Worm (Caenorhabditis elegans): ENCODE results near the gene F08F3.1.
"Not testable (repeated sequence)": the region's sequence is repeated elsewhere in the genome, so short reads cannot be mapped to it uniquely, and the experiment has no call there.

Gene F08F3.1

DNA sequence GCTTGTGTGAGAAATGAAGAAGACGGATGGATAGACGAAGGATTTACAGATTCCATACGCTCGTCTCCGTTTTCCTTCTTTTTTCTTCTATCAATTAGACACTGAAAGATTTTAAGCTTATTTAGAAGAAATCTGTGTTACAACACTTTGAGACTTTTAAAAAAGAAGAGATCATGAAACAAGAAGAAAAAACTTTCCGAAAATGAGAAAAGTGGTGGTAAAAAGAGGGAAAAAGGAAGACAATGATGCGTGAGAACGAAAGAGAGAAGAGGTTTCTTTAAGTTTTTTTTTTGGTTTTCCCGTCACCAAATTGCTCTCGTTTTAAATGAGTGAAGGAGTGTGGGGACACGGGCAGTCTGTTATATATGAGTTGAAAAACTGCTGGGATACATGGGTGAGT lies 7.7 kb downstream of the F08F3.1 start, which contains the start of gene glc-3:
TSS of gene glc-3 (minus strand) at position 101 of the 400 bp plus-strand sequence.
- no peak for TF ChIP-seq zip-8 (tag; optimal IDR thresholded peaks at IDR 0.05)

DNA sequence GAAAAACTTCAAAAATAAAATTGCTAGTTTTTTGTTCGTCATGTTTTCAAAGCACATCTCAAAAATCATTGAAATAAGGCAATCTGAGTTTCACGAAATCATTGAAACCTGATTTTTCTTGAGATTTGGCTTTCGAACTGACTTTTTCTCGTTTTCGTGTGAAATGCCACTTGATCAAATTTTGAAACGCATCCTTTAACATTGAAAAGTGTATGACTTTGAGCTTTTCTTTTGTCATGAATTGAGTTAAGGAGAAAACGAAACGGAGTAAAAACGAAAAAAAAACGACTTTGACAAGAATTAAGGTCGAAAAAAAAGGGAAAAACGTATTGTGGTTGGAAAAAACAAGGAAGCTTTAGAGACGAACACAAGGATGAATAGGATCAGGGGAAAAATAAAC lies 9.0 kb downstream of the F08F3.1 start:
- no peak for TF ChIP-seq sptf-1 (tag; optimal IDR thresholded peaks at IDR 0.05)
- no peak for TF ChIP-seq unc-120 (tag; optimal IDR thresholded peaks at IDR 0.05; ENCODE audit: poor library complexity, severe bottlenecking)
- TF ChIP-seq ceh-43 (GFP tag; optimal IDR thresholded peaks at IDR 0.05): no peak
- TF ChIP-seq mep-1 (tag; optimal IDR thresholded peaks at IDR 0.05): no peak
- peak; percentile 9 for TF ChIP-seq ces-1 (GFP tag; optimal IDR thresholded peaks at IDR 0.05)

DNA sequence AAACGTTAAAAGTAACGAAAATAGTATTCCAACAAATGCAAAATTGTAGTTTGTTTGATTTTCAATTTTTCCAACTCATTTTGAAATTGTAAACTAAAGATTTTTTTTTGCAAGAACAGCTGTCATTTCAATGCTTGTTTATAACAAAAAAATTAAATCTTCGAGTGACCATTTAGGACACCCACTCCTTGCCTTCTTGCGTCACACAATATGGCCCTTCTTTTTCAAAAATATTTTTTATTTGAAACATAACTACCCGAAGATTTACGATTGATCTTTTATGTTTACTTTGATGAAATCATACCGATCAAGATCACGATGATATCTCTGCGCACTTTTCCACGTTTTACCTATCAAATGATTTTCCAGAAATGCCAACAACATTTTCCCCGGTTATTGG lies 13.9 kb downstream of the F08F3.1 start, which contains the start of gene ZC317.2:
TSS of gene ZC317.2 (plus strand) at position 301 of the 400 bp plus-strand sequence.
- TF ChIP-seq mep-1 (tag; optimal IDR thresholded peaks at IDR 0.05) (no peak), zip-8 (tag; optimal IDR thresholded peaks at IDR 0.05) (no peak), lin-32 (GFP tag; optimal IDR thresholded peaks at IDR 0.05) (no peak), ceh-83 (GFP tag; optimal IDR thresholded peaks at IDR 0.05) (no peak), nhr-2 (tag; optimal IDR thresholded peaks at IDR 0.05) (no peak), bed-3 (GFP tag; optimal IDR thresholded peaks at IDR 0.05) (no peak), lsy-2 (tag; optimal IDR thresholded peaks at IDR 0.05) (no peak), sem-2 (GFP tag; optimal IDR thresholded peaks at IDR 0.05) (no peak)

DNA sequence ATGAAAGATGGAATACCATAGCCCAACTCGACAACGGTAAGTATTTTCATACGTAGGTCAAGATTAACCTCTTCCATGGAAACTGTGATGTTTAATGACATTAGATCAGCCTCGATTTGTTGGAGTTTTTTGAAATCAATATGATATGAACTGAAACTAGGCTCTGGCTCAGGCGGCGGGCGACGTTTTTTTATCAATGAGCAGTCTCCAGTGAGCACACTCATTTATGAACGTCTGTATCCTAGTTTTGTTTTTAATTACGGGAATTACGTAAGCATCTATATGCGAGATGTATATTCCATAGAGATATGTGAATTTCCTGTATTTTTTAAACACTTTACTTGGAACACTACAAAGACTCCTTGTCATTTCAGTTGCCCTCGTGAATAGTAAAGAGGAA lies 17.0 kb downstream of the F08F3.1 start, which contains the start of gene srg-67:
TSS of gene srg-67 (minus strand) at position 101 of the 400 bp plus-strand sequence.
- no peak for TF ChIP-seq ces-1 (GFP tag; optimal IDR thresholded peaks at IDR 0.05)
- TF ChIP-seq tbx-8 (GFP tag; optimal IDR thresholded peaks at IDR 0.05): no peak
- TF ChIP-seq hlh-1 (tag; optimal IDR thresholded peaks at IDR 0.05): no peak
- TF ChIP-seq elt-3 (tag; optimal IDR thresholded peaks at IDR 0.05): no peak
- no peak for TF ChIP-seq ham-2 (GFP tag; optimal IDR thresholded peaks at IDR 0.05)
- TF ChIP-seq ceh-83 (GFP tag; optimal IDR thresholded peaks at IDR 0.05): no peak

DNA sequence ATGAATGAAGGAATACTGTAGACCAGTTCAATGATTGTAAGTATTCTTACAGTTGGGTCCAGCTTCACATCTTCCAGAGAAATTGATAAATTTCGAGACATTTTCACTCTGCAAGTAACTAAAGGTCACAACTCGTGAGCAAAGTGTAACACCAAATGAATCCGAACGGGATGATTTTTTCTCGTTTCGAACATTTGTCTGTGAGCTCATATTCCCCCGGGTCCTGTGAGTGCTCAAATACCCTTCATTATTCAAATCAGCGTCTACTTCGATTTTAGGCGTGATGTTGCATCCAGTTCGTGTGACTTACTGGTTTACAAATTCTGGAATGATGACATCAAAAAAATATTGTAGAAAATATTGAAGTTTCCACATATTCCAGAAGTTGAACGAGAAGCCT lies 19.4 kb downstream of the F08F3.1 start, which contains the start of gene srg-68:
TSS of gene srg-68 (minus strand) at position 101 of the 400 bp plus-strand sequence.
- TF ChIP-seq pha-4 (tag; optimal IDR thresholded peaks at IDR 0.05) (no peak), ceh-83 (GFP tag; optimal IDR thresholded peaks at IDR 0.05) (no peak), nhr-2 (tag; optimal IDR thresholded peaks at IDR 0.05) (no peak), lsy-2 (tag; optimal IDR thresholded peaks at IDR 0.05) (no peak), cnd-1 (tag; optimal IDR thresholded peaks at IDR 0.05) (no peak), sem-2 (GFP tag; optimal IDR thresholded peaks at IDR 0.05) (no peak), M03D4.4 (tag; optimal IDR thresholded peaks at IDR 0.05) (no peak), nhr-28 (tag; optimal IDR thresholded peaks at IDR 0.05) (no peak), ham-2 (GFP tag; optimal IDR thresholded peaks at IDR 0.05) (no peak), zip-8 (tag; optimal IDR thresholded peaks at IDR 0.05) (no peak), ceh-39 (tag; optimal IDR thresholded peaks at IDR 0.05) (no peak), hlh-1 (tag; optimal IDR thresholded peaks at IDR 0.05) (no peak), blmp-1 (tag; optimal IDR thresholded peaks at IDR 0.05) (no peak), elt-1 (tag; optimal IDR thresholded peaks at IDR 0.05; ENCODE audit: borderline replicate concordance, insufficient read depth) (no peak), mep-1 (tag; optimal IDR thresholded peaks at IDR 0.05) (no peak), nhr-237 (tag; optimal IDR thresholded peaks at IDR 0.05) (no peak)

DNA sequence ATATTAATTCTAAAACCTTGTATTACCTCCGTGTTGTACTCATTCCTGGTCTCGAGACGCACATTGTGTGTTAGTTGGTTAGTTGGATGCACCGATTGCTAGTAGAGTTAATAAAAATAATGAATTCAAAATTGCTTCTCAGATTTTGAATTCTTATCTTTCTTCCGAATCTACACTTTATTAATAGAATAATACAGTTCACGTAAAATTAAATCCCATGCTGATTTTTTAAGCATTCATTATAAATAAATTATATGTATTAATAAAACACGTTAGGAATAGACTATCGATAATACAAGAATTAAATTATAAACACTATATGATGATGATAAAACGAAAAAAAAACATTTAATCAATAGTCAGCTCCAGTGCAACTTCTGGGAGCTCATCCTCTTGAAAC lies 22.6 kb downstream of the F08F3.1 start, which contains the start of gene ZC317.6:
TSS of gene ZC317.6 (minus strand) at position 101 of the 400 bp plus-strand sequence.
- not testable (repeated sequence) for TF ChIP-seq ceh-43 (GFP tag; optimal IDR thresholded peaks at IDR 0.05); pha-4 (tag; optimal IDR thresholded peaks at IDR 0.05); bed-3 (GFP tag; optimal IDR thresholded peaks at IDR 0.05)

DNA sequence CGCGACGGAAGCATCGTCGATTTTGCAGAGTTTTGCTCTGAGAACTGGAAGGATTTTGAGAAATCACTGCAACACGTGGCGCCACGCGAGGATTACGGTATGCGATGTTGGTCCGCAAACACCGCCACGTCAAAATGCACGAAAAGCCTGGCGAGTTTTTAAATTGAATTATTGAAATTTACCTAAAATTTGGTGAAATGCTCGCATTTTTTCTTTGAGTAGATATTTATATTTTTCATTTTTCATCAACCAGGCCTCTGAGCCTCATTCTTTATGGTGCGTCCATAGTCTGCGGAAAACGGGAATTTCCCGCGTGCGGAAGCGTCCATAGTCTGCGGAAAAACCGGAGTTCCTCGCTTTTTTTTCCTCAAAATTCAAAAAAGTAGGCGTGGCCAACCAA lies 25.0 kb downstream of the F08F3.1 start, which contains the start of gene ZC317.7:
TSS of gene ZC317.7 (minus strand) at position 101 of the 400 bp plus-strand sequence.
- TF ChIP-seq ces-1 (GFP tag; optimal IDR thresholded peaks at IDR 0.05); hlh-1 (tag; optimal IDR thresholded peaks at IDR 0.05); ham-2 (GFP tag; optimal IDR thresholded peaks at IDR 0.05): not testable (repeated sequence)

DNA sequence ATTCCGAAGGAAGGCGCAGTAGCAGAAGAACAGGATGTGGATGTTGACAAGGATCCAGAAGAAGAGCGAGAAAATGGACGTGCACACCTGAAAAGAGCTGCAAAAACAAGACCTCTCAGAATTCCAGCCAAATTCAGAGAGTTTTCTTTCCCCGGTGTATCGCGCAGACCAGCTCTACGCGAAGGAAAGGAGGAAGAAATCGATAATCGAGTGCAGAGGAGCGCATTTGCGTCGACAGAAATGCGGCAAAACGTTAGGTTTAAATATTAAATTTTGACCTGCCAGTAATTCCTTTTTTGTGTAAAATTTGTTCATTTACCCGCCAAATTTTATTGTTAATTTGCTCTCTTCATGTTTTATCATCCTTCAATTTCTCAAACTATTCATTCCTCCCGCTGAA lies 31.8 kb downstream of the F08F3.1 start:
- TF ChIP-seq flh-1 (GFP tag; optimal IDR thresholded peaks at IDR 0.05) (no peak), ceh-43 (GFP tag; optimal IDR thresholded peaks at IDR 0.05) (no peak), snpc-4 (tag; optimal IDR thresholded peaks at IDR 0.05) (no peak), mep-1 (tag; optimal IDR thresholded peaks at IDR 0.05) (no peak), sptf-1 (tag; optimal IDR thresholded peaks at IDR 0.05) (no peak), ztf-11 (tag; optimal IDR thresholded peaks at IDR 0.05) (no peak), ceh-83 (GFP tag; optimal IDR thresholded peaks at IDR 0.05) (no peak), bed-3 (GFP tag; optimal IDR thresholded peaks at IDR 0.05) (no peak), zip-8 (tag; optimal IDR thresholded peaks at IDR 0.05) (no peak), lsy-2 (tag; optimal IDR thresholded peaks at IDR 0.05) (no peak), unc-39 (tag; optimal IDR thresholded peaks at IDR 0.05) (no peak), mls-2 (tag; optimal IDR thresholded peaks at IDR 0.05) (no peak), elt-1 (tag; optimal IDR thresholded peaks at IDR 0.05; ENCODE audit: borderline replicate concordance, insufficient read depth) (no peak), elt-3 (tag; optimal IDR thresholded peaks at IDR 0.05) (no peak), tbx-8 (GFP tag; optimal IDR thresholded peaks at IDR 0.05) (no peak), blmp-1 (tag; optimal IDR thresholded peaks at IDR 0.05) (no peak), ces-1 (GFP tag; optimal IDR thresholded peaks at IDR 0.05) (no peak)

Measured in whole organism, mixed stage, embryonic.